Fruit fly (Drosophila melanogaster) whole organism, embryonic: ENCODE results near the gene CG10252.

ENCODE experiments used
- B-H1 ChIP-seq: fragments of 200-800 bp; sonication (Bioruptor generic); IDR thresholded peaks from 3 replicates; pipeline ENCODE4 v1.3.6; 2022; ENCODE audit warnings: missing biosample characterization, missing genetic modification characterization
- CG10543 ChIP-seq: fragments of 200-800 bp; sonication (Bioruptor generic); optimal IDR thresholded peaks from 3 replicates; lab custom pipeline; 2017; ENCODE audit warnings: missing biosample characterization, mild to moderate bottlenecking, missing genetic modification characterization, moderate library complexity
- CG10959 ChIP-seq: fragments of 200-800 bp; sonication (Bioruptor generic); IDR thresholded peaks from 2 replicates; pipeline ENCODE4 v1.3.6; 2022; ENCODE audit warnings: missing biosample characterization, missing genetic modification characterization
- CG1233 ChIP-seq: fragments of 200-800 bp; sonication (Bioruptor generic); optimal IDR thresholded peaks from 4 replicates; lab custom pipeline; 2018; ENCODE audit warnings: missing biosample characterization, mild to moderate bottlenecking, missing genetic modification characterization
- CG12769 ChIP-seq: fragments of 200-800 bp; sonication (Bioruptor generic); optimal IDR thresholded peaks from 2 replicates; lab custom pipeline; 2019; ENCODE audit warnings: missing biosample characterization, mild to moderate bottlenecking, missing genetic modification characterization, moderate library complexity
- CG13775 ChIP-seq: fragments of 200-800 bp; sonication (Bioruptor generic); optimal IDR thresholded peaks from 3 replicates; lab custom pipeline; 2017; ENCODE audit warnings: missing biosample characterization, mild to moderate bottlenecking, missing genetic modification characterization
- CG1529 ChIP-seq: fragments of 200-800 bp; sonication (Bioruptor generic); optimal IDR thresholded peaks from 3 replicates; lab custom pipeline; 2018; ENCODE audit warnings: missing biosample characterization, missing genetic modification characterization
- CG1602 ChIP-seq: fragments of 200-800 bp; sonication (Bioruptor generic); optimal IDR thresholded peaks from 3 replicates; lab custom pipeline; 2016; ENCODE audit warnings: missing biosample characterization, missing genetic modification characterization
- CG17359 ChIP-seq: fragments of 200-800 bp; sonication (Bioruptor generic); optimal IDR thresholded peaks from 3 replicates; lab custom pipeline; 2018; ENCODE audit warnings: missing biosample characterization, mild to moderate bottlenecking, missing genetic modification characterization, moderate library complexity
- CG18262 ChIP-seq: fragments of 200-800 bp; optimal IDR thresholded peaks from 3 replicates; lab custom pipeline; 2019; ENCODE audit warnings: missing biosample characterization, mild to moderate bottlenecking, missing genetic modification characterization, moderate library complexity
- CG18764 ChIP-seq: fragments of 200-800 bp; sonication (Bioruptor generic); optimal IDR thresholded peaks from 3 replicates; lab custom pipeline; 2016; ENCODE audit warnings: missing biosample characterization, missing genetic modification characterization
- CG33213 ChIP-seq: fragments of 200-800 bp; sonication (Bioruptor generic); optimal IDR thresholded peaks from 3 replicates; lab custom pipeline; 2016; ENCODE audit warnings: missing biosample characterization, missing genetic modification characterization
- CG42726 ChIP-seq: fragments of 200-800 bp; sonication (Bioruptor generic); IDR thresholded peaks from 2 replicates; pipeline ENCODE4 v1.3.6; 2022; ENCODE audit warnings: missing biosample characterization, missing genetic modification characterization; ENCODE audit not compliant: partially characterized antibody
- CG4820 ChIP-seq: fragments of 200-800 bp; sonication (Bioruptor generic); optimal IDR thresholded peaks from 3 replicates; lab custom pipeline; 2016; ENCODE audit warnings: missing biosample characterization, missing genetic modification characterization
- CG6654 ChIP-seq: fragments of 200-800 bp; sonication (Bioruptor generic); optimal IDR thresholded peaks from 2 replicates; lab custom pipeline; 2017; ENCODE audit warnings: missing biosample characterization, mild to moderate bottlenecking, missing genetic modification characterization
- CG6813 ChIP-seq: fragments of 200-800 bp; sonication (Bioruptor generic); optimal IDR thresholded peaks from 2 replicates; lab custom pipeline; 2017; ENCODE audit warnings: missing biosample characterization, missing genetic modification characterization, mild to moderate bottlenecking, moderate library complexity, missing genetic modification reagents
- CG7839 ChIP-seq: fragments of 200-800 bp; sonication (Bioruptor generic); optimal IDR thresholded peaks from 3 replicates; lab custom pipeline; 2018; ENCODE audit warnings: missing biosample characterization, mild to moderate bottlenecking, missing genetic modification characterization, moderate library complexity
- CG9817 ChIP-seq: fragments of 200-800 bp; sonication (Bioruptor generic); optimal IDR thresholded peaks from 2 replicates; lab custom pipeline; 2018; ENCODE audit warnings: missing biosample characterization, mild to moderate bottlenecking, missing genetic modification characterization, moderate library complexity
- Ets97D ChIP-seq: fragments of 200-800 bp; sonication (Bioruptor generic); optimal IDR thresholded peaks from 3 replicates; lab custom pipeline; 2016; ENCODE audit warnings: missing biosample characterization, missing genetic modification characterization
- Gsc ChIP-seq: fragments of 200-800 bp; sonication (Bioruptor generic); IDR thresholded peaks from 2 replicates; pipeline ENCODE4 v1.3.6; 2022; ENCODE audit warnings: missing biosample characterization, missing genetic modification characterization
- Hand ChIP-seq: fragments of 200-800 bp; sonication (Bioruptor generic); optimal IDR thresholded peaks from 2 replicates; lab custom pipeline; 2017; ENCODE audit warnings: mild to moderate bottlenecking, missing biosample characterization, missing genetic modification reagents, missing genetic modification characterization
- Hmr ChIP-seq: fragments of 200-800 bp; sonication (Bioruptor generic); optimal IDR thresholded peaks from 3 replicates; lab custom pipeline; 2017; ENCODE audit warnings: mild to moderate bottlenecking, missing biosample characterization, missing genetic modification reagents, missing genetic modification characterization
- Hr51 ChIP-seq, 2 experiments: fragments of 200-800 bp; sonication (Bioruptor generic); optimal IDR thresholded peaks; 2 replicates in 1 of 2; 3 replicates in 1 of 2; lab custom pipeline; 2016 to 2018; ENCODE audit warnings: missing biosample characterization in 2 of 2, missing genetic modification characterization in 2 of 2, mild to moderate bottlenecking in 1 of 2, moderate library complexity in 1 of 2
- NC2α ChIP-seq: fragments of 200-800 bp; sonication (Bioruptor generic); optimal IDR thresholded peaks from 2 replicates; lab custom pipeline; 2016; ENCODE audit warnings: missing biosample characterization, missing genetic modification characterization
- NC2β ChIP-seq: fragments of 200-800 bp; sonication (Bioruptor generic); optimal IDR thresholded peaks from 2 replicates; lab custom pipeline; 2016; ENCODE audit warnings: missing biosample characterization, missing genetic modification characterization
- Nf-YB ChIP-seq: fragments of 200-800 bp; sonication (Bioruptor generic); optimal IDR thresholded peaks from 3 replicates; lab custom pipeline; 2019; ENCODE audit warnings: missing biosample characterization, mild to moderate bottlenecking, missing genetic modification characterization, moderate library complexity
- Pdp1 ChIP-seq, 2 experiments: fragments of 200-800 bp; sonication (Bioruptor generic); optimal IDR thresholded peaks; 3 replicates each; lab custom pipeline; 2016; ENCODE audit warnings: missing biosample characterization in 2 of 2, missing genetic modification characterization in 2 of 2, mild to moderate bottlenecking in 1 of 2, moderate library complexity in 1 of 2
- aop ChIP-seq: fragments of 200-800 bp; sonication (Bioruptor generic); IDR thresholded peaks from 2 replicates; pipeline ENCODE4 v1.3.6; 2022; ENCODE audit warnings: missing biosample characterization, missing genetic modification characterization
- ap ChIP-seq: fragments of 200-800 bp; sonication (Bioruptor generic); IDR thresholded peaks from 2 replicates; pipeline ENCODE4 v1.3.6; 2022; ENCODE audit warnings: missing biosample characterization, missing genetic modification characterization
- az2 ChIP-seq: fragments of 200-800 bp; sonication (Bioruptor generic); optimal IDR thresholded peaks from 3 replicates; lab custom pipeline; 2016; ENCODE audit warnings: missing biosample characterization, missing genetic modification characterization
- bsh ChIP-seq, 2 experiments: fragments of 200-800 bp; sonication (Bioruptor generic); optimal IDR thresholded peaks; 2 replicates each; lab custom pipeline; 2017 to 2018; ENCODE audit warnings: mild to moderate bottlenecking in 2 of 2, missing biosample characterization in 2 of 2, missing genetic modification characterization in 2 of 2, moderate library complexity in 1 of 2
- cato ChIP-seq: fragments of 200-800 bp; sonication (Bioruptor generic); optimal IDR thresholded peaks from 2 replicates; lab custom pipeline; 2016; ENCODE audit warnings: missing biosample characterization, missing genetic modification characterization, borderline replicate concordance
- dysf ChIP-seq: fragments of 200-800 bp; sonication (Bioruptor generic); IDR thresholded peaks from 3 replicates; pipeline ENCODE4 v1.3.6; 2022; ENCODE audit warnings: missing biosample characterization, missing genetic modification characterization
- eyg ChIP-seq: fragments of 200-800 bp; sonication (Bioruptor generic); optimal IDR thresholded peaks from 3 replicates; lab custom pipeline; 2016; ENCODE audit warnings: missing biosample characterization, missing genetic modification characterization
- fd96Cb ChIP-seq: fragments of 200-800 bp; sonication (Bioruptor generic); optimal IDR thresholded peaks from 2 replicates; lab custom pipeline; 2018; ENCODE audit warnings: missing biosample characterization, mild to moderate bottlenecking, missing genetic modification characterization, moderate library complexity
- fu2 ChIP-seq: fragments of 200-800 bp; sonication (Bioruptor generic); optimal IDR thresholded peaks from 2 replicates; lab custom pipeline; 2016; ENCODE audit warnings: missing biosample characterization, missing genetic modification characterization
- grau ChIP-seq: fragments of 200-800 bp; optimal IDR thresholded peaks from 3 replicates; lab custom pipeline; 2019; ENCODE audit warnings: missing biosample characterization, mild to moderate bottlenecking, missing genetic modification characterization, moderate library complexity
- hth ChIP-seq: fragments of >200 bp; optimal IDR thresholded peaks from 2 replicates; lab custom pipeline; 2017; ENCODE audit warnings: inconsistent platforms
- lilli ChIP-seq: fragments of 200-800 bp; sonication (Bioruptor generic); optimal IDR thresholded peaks from 3 replicates; lab custom pipeline; 2016; ENCODE audit warnings: missing biosample characterization, missing genetic modification characterization
- p53 ChIP-seq: fragments of 200-800 bp; sonication (Bioruptor generic); optimal IDR thresholded peaks from 2 replicates; lab custom pipeline; 2016; ENCODE audit warnings: missing biosample characterization, missing genetic modification characterization
- ranshi ChIP-seq: fragments of 200-800 bp; sonication (Bioruptor generic); IDR thresholded peaks from 2 replicates; pipeline ENCODE4 v1.3.6; 2022; ENCODE audit warnings: missing biosample characterization, missing genetic modification characterization
- sens ChIP-seq: fragments of 200-800 bp; sonication (Bioruptor generic); peaks from one replicate; lab custom pipeline; 2016; ENCODE audit warnings: missing biosample characterization, missing genetic modification characterization
- sisA ChIP-seq: fragments of 200-800 bp; sonication (Bioruptor generic); IDR thresholded peaks from 2 replicates; pipeline ENCODE4 v1.3.6; 2022; ENCODE audit warnings: missing biosample characterization, missing genetic modification characterization
- so ChIP-seq: fragments of 200-800 bp; sonication (Bioruptor generic); IDR thresholded peaks from 3 replicates; pipeline ENCODE4 v1.3.6; 2022; ENCODE audit warnings: missing biosample characterization, missing genetic modification characterization
- tll ChIP-seq, 2 experiments: fragments of 200-800 bp in 1 of 2; fragments of >200 bp in 1 of 2; sonication (Bioruptor generic) in 1 of 2; optimal IDR thresholded peaks; 2 replicates each; lab custom pipeline; 2017 to 2019; ENCODE audit warnings: missing biosample characterization in 2 of 2, missing genetic modification characterization in 2 of 2, mild to moderate bottlenecking in 1 of 2, moderate library complexity in 1 of 2
- trem ChIP-seq: fragments of 200-800 bp; optimal IDR thresholded peaks from 3 replicates; lab custom pipeline; 2019; ENCODE audit warnings: missing biosample characterization, mild to moderate bottlenecking, missing genetic modification characterization, moderate library complexity
- ttk ChIP-seq: fragments of 200-800 bp; sonication (Bioruptor generic); IDR thresholded peaks from 2 replicates; pipeline ENCODE4 v2.1.2; 2022; ENCODE audit warnings: missing biosample characterization, missing genetic modification characterization
- tx ChIP-seq: fragments of 200-800 bp; sonication (Bioruptor generic); optimal IDR thresholded peaks from 2 replicates; lab custom pipeline; 2016; ENCODE audit warnings: missing biosample characterization, missing genetic modification characterization
- wdn ChIP-seq: fragments of 200-800 bp; sonication (Bioruptor generic); IDR thresholded peaks from 2 replicates; pipeline ENCODE4 v1.3.6; 2022; ENCODE audit warnings: missing biosample characterization, missing genetic modification characterization

Gene CG10252

DNA sequence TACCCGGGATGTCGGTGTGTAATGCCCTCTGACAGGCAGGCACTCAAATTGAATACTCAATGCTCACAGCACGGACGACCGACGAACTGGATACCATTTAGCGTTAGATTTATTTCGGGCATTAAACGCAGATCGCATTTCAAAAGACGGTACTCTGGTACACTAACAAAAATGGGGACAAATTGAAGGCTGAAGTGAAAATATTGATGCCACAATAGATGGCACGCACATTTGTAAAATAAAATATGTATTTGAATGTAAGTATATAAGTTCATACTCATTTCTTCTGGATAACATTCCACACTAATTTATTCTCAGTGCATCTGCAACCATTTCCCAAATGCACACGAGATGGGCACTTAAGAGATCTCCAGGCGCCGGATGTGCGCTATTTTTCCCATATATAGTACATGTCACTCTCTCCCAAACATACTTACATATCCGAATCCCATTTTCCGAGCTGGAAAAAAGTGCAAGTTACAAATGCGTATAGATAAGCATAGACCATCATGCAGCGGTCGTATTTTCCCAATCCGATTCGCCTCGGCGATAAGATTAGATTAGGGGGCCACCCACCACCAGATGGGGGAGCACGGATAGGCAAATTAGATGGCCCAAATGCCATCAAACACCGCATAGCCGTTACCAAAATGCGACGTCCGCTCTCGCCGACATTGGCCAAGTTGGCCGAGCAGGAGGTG is 13.6 kb upstream of the CG10252 start, which contains the start of gene CG10301 (continued):
- TF ChIP-seq CG42726 (GFP tag; lab: Robert Waterston, UW) (no peak), CG1529 (GFP tag; lab: Kevin White, UChicago) (peak; percentile 58), CG6654 (no peak), grau (tag; lab: Kevin White, UChicago) (peak; percentile 65), CG1233 (GFP tag; lab: Kevin White, UChicago) (peak; percentile 56), CG10959 (GFP tag; lab: Robert Waterston, UW) (peak; percentile 76), tx (GFP tag; lab: Kevin White, UChicago) (no peak), hth (lab: Kevin White, UChicago) (no peak), aop (GFP tag; lab: Robert Waterston, UW) (0 out of 2 replicates have a peak, but pooled peaks have one; percentile 38), dysf (GFP tag; lab: Robert Waterston, UW) (peak; percentile 62; the same call in 2 of the 3 replicates), trem (tag; lab: Kevin White, UChicago) (peak; percentile 49), ap (0 out of 2 replicates have a peak, but pooled peaks have one; percentile 39), Hr51 (GFP tag; optimal IDR thresholded peaks at IDR 0.05; lab: Kevin White, UChicago) (peak; percentile 1 to 53), CG33213 (peak; percentile 19), Nf-YB (GFP tag; lab: Kevin White, UChicago) (peak; percentile 8), so (peak; percentile 41; the same call in 1 of the 3 replicates), p53 (no peak), CG1602 (GFP tag; lab: Kevin White, UChicago) (peak; percentile 66), ranshi (GFP tag; lab: Robert Waterston, UW) (peak; percentile 68), CG9817 (tag; lab: Kevin White, UChicago) (no peak), NC2α (GFP tag; lab: Kevin White, UChicago) (peak; percentile 9), fd96Cb (tag; lab: Kevin White, UChicago) (peak; percentile 69), Gsc (GFP tag; lab: Robert Waterston, UW) (peak; percentile 25; the same call in 1 of the 2 replicates), wdn (GFP tag; lab: Robert Waterston, UW) (no peak), NC2β (GFP tag; lab: Kevin White, UChicago) (peak; percentile 54), bsh (GFP tag; optimal IDR thresholded peaks at IDR 0.05; lab: Kevin White, UChicago) (peak in 1 of 2 experiments; percentile 81), CG18764 (GFP tag; lab: Kevin White, UChicago) (peak; percentile 47), CG4820 (peak; percentile 67), Hmr (GFP tag; lab: Kevin White, UChicago) (no peak), tll (GFP tag; optimal IDR thresholded peaks at IDR 0.05; lab: Kevin White, UChicago) (no peak), eyg (GFP tag; lab: Kevin White, UChicago) (no peak), CG17359 (tag; lab: Kevin White, UChicago) (peak; percentile 64), CG6813 (GFP tag; lab: Kevin White, UChicago) (peak; percentile 29), Hand (no peak), CG7839 (tag; lab: Kevin White, UChicago) (peak; percentile 60), sisA (GFP tag; lab: Robert Waterston, UW) (peak; percentile 69), az2 (GFP tag; lab: Kevin White, UChicago) (peak; percentile 64), B-H1 (GFP tag; lab: Robert Waterston, UW) (peak; percentile 35; the same call in 2 of the 3 replicates), Ets97D (GFP tag; lab: Kevin White, UChicago) (peak; percentile 21), CG18262 (tag; lab: Kevin White, UChicago) (peak; percentile 74), Pdp1 (GFP tag; optimal IDR thresholded peaks at IDR 0.05; lab: Kevin White, UChicago) (peak; percentile 21 to 34), cato (GFP tag; lab: Kevin White, UChicago) (peak; percentile 40), fu2 (GFP tag; lab: Kevin White, UChicago) (no peak), sens (GFP tag; lab: Kevin White, UChicago) (peak; percentile 97), ttk (GFP tag; lab: Robert Waterston, UW) (0 out of 2 replicates have a peak, but pooled peaks have one; percentile 12), lilli (GFP tag; lab: Kevin White, UChicago) (peak; percentile 39), CG13775 (GFP tag; lab: Kevin White, UChicago) (peak; percentile 62), CG10543 (GFP tag; lab: Kevin White, UChicago) (no peak), CG12769 (tag; lab: Kevin White, UChicago) (peak; percentile 8)
